Fruit fly (Drosophila melanogaster): ENCODE measurements around the gene mamo.
A peak's percentile ranks its signal among the peaks of the same experiment; 100 is the strongest.

The mamo gene

DNA sequence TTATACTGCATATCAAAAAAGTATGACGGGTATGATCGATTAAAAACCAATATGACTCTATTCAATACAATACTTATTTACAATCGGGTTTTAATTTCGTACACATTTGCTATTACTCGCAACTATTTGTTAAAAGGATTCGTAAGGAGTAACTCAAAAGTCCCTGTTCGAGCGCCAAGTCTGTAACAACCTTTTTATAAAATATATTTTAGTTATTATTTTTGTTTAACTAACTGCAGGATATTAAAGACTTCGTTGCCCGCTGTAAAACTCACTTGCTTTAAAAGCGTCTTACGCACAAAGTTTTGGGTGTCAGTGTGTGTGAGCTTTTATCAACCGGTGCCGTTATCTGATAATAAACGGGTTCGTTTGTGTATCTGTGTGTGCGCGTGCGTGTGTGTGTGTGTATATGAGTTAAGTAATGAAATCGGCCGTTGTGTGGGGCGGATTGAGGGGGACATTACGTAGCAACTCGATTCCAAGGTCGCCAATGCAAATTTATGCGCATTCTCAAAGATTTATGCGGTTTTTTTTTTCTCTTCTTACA, 99.4 kb downstream of the mamo start (continued):
- TF ChIP-seq CG14965 (GFP tag; optimal IDR thresholded peaks at IDR 0.05; ENCODE audit: borderline replicate concordance) = no peak
- peak; percentile 75 for TF ChIP-seq CG14710 (tag; optimal IDR thresholded peaks at IDR 0.05)
- TF ChIP-seq CG17612 (GFP tag; IDR thresholded peaks at IDR 0.05) = peak; percentile 64; the same call in 1 of the 2 replicates
- no peak for TF ChIP-seq pan (optimal IDR thresholded peaks at IDR 0.05)
- peak in 1 of 2 experiments; percentile 92 for TF ChIP-seq pan (GFP tag; optimal IDR thresholded peaks at IDR 0.05 in 1 of 2, IDR thresholded peaks at IDR 0.05 in 1 of 2)
- TF ChIP-seq CTCF (GFP tag; optimal IDR thresholded peaks at IDR 0.05) = no peak
- peak; percentile 75 for TF ChIP-seq pho (GFP tag; optimal IDR thresholded peaks at IDR 0.05)
- TF ChIP-seq mirr (GFP tag; optimal IDR thresholded peaks at IDR 0.05) = no peak
- TF ChIP-seq CG30403 (GFP tag; optimal IDR thresholded peaks at IDR 0.05) = peak; percentile 91
- peak; percentile 67 for TF ChIP-seq maf-S (GFP tag; optimal IDR thresholded peaks at IDR 0.05)
- peak; percentile 83 for TF ChIP-seq H2.0 (GFP tag; IDR thresholded peaks at IDR 0.05)
- peak; percentile 92 for TF ChIP-seq esg (GFP tag; conservative IDR thresholded peaks at IDR 0.05)
- TF ChIP-seq h (optimal IDR thresholded peaks at IDR 0.05) = no peak
- peak; percentile 65 for TF ChIP-seq Gsc (GFP tag; IDR thresholded peaks at IDR 0.05)
- TF ChIP-seq Hmx (GFP tag; optimal IDR thresholded peaks at IDR 0.05) = peak; percentile 18
- TF ChIP-seq amos (GFP tag; IDR thresholded peaks at IDR 0.05; ENCODE audit: partially characterized antibody) = no peak
- TF ChIP-seq HmgZ (tag; optimal IDR thresholded peaks at IDR 0.05) = peak; percentile 85
- no peak for TF ChIP-seq CG1832 (GFP tag; optimal IDR thresholded peaks at IDR 0.05)
- TF ChIP-seq bsh (GFP tag; optimal IDR thresholded peaks at IDR 0.05) = peak; percentile 52 to 87
- no peak for TF ChIP-seq tll (GFP tag; optimal IDR thresholded peaks at IDR 0.05)
- no peak for TF ChIP-seq Doc3 (GFP tag; IDR thresholded peaks at IDR 0.05; ENCODE audit: partially characterized antibody)
- TF ChIP-seq prd (optimal IDR thresholded peaks at IDR 0.05) = no peak
- peak; percentile 91 for TF ChIP-seq prd (GFP tag; IDR thresholded peaks at IDR 0.05)
- peak; percentile 57 for TF ChIP-seq kay (GFP tag; optimal IDR thresholded peaks at IDR 0.05)
- no peak for TF ChIP-seq Dref (GFP tag; IDR thresholded peaks at IDR 0.05)
- peak; percentile 83 for TF ChIP-seq CG30431 (GFP tag; optimal IDR thresholded peaks at IDR 0.05)
- TF ChIP-seq scrt (GFP tag; optimal IDR thresholded peaks at IDR 0.05) = no peak
- peak; percentile 85 for TF ChIP-seq org-1 (GFP tag; optimal IDR thresholded peaks at IDR 0.05)
- no peak for TF ChIP-seq Deaf1 (tag; optimal IDR thresholded peaks at IDR 0.05)
- no peak for TF ChIP-seq CG42726 (GFP tag; IDR thresholded peaks at IDR 0.05; ENCODE audit: partially characterized antibody)
- TF ChIP-seq NFAT (GFP tag; IDR thresholded peaks at IDR 0.05) = peak; percentile 83
- TF ChIP-seq Dek (tag; optimal IDR thresholded peaks at IDR 0.05) = peak; percentile 95
- TF ChIP-seq CG3838 (GFP tag; optimal IDR thresholded peaks at IDR 0.05) = peak; percentile 62
- TF ChIP-seq MTF-1 (GFP tag; optimal IDR thresholded peaks at IDR 0.05; ENCODE audit: borderline replicate concordance) = peak; percentile 26
- no peak for TF ChIP-seq insv (GFP tag; optimal IDR thresholded peaks at IDR 0.05)
- peak; percentile 85 for TF ChIP-seq CG13296 (GFP tag; optimal IDR thresholded peaks at IDR 0.05)
- peak; percentile 90 for TF ChIP-seq CG31224 (GFP tag; IDR thresholded peaks at IDR 0.05)
- peak; percentile 87 for TF ChIP-seq ftz-f1 (GFP tag; optimal IDR thresholded peaks at IDR 0.05)
- peak; percentile 76 for TF ChIP-seq Blimp-1 (GFP tag; optimal IDR thresholded peaks at IDR 0.05)
- TF ChIP-seq CG18619 (GFP tag; optimal IDR thresholded peaks at IDR 0.05) = peak; percentile 91
- no peak for TF ChIP-seq ac (GFP tag; optimal IDR thresholded peaks at IDR 0.05)
- peak; percentile 92 for TF ChIP-seq dmrt99B (tag; optimal IDR thresholded peaks at IDR 0.05)
- peak; percentile 63 for TF ChIP-seq slp2 (GFP tag; optimal IDR thresholded peaks at IDR 0.05)
- no peak for TF ChIP-seq CG14860 (GFP tag; IDR thresholded peaks at IDR 0.05; ENCODE audit: partially characterized antibody)
- peak; percentile 81 for TF ChIP-seq ssp (GFP tag; IDR thresholded peaks at IDR 0.05)
- peak; percentile 44 for TF ChIP-seq CG10462 (GFP tag; optimal IDR thresholded peaks at IDR 0.05)
- TF ChIP-seq Mes4 (GFP tag; optimal IDR thresholded peaks at IDR 0.05) = peak; percentile 12
- TF ChIP-seq dpn (GFP tag; optimal IDR thresholded peaks at IDR 0.05) = peak; percentile 83 to 87
- TF ChIP-seq eve (GFP tag; optimal IDR thresholded peaks at IDR 0.05) = peak in 1 of 2 experiments; percentile 87
- peak; percentile 85 for TF ChIP-seq CG7357 (GFP tag; IDR thresholded peaks at IDR 0.05)
- TF ChIP-seq Neu2 (GFP tag; optimal IDR thresholded peaks at IDR 0.05; ENCODE audit: borderline replicate concordance) = no peak

Measured in whole organism, embryonic.